Fruit fly (Drosophila melanogaster) whole organism, embryonic: Measurements from ENCODE around the gene CG1463.

ENCODE experiments used
- Abd-B ChIP-seq: fragments of 200-800 bp; sonication (Bioruptor generic); optimal IDR thresholded peaks from 2 replicates; lab custom pipeline; 2018; ENCODE audit warnings: missing biosample characterization, mild to moderate bottlenecking, missing genetic modification characterization, moderate library complexity
- CG10462 ChIP-seq: fragments of 200-800 bp; sonication (Bioruptor generic); optimal IDR thresholded peaks from 2 replicates; lab custom pipeline; 2016; ENCODE audit warnings: missing biosample characterization, missing genetic modification characterization
- CG13287 ChIP-seq: fragments of 200-800 bp; sonication (Bioruptor generic); IDR thresholded peaks from 2 replicates; pipeline ENCODE4 v1.3.6; 2022; ENCODE audit warnings: missing biosample characterization, missing genetic modification characterization; ENCODE audit not compliant: partially characterized antibody
- CG13424 ChIP-seq: fragments of 200-800 bp; sonication (Bioruptor generic); optimal IDR thresholded peaks from 2 replicates; lab custom pipeline; 2019; ENCODE audit warnings: missing biosample characterization, mild to moderate bottlenecking, missing genetic modification characterization, moderate library complexity
- CG15601 ChIP-seq: fragments of 200-800 bp; sonication (Bioruptor generic); optimal IDR thresholded peaks from 3 replicates; lab custom pipeline; 2019; ENCODE audit warnings: missing biosample characterization, mild to moderate bottlenecking, missing genetic modification characterization, moderate library complexity
- CG1647 ChIP-seq: fragments of 200-800 bp; sonication (Bioruptor generic); optimal IDR thresholded peaks from 3 replicates; lab custom pipeline; 2016; ENCODE audit warnings: missing biosample characterization, missing genetic modification characterization
- CG17829 ChIP-seq: fragments of 200-800 bp; optimal IDR thresholded peaks from 2 replicates; lab custom pipeline; 2019; ENCODE audit warnings: missing biosample characterization, mild to moderate bottlenecking, missing genetic modification characterization, moderate library complexity
- CG2129 ChIP-seq: fragments of 200-800 bp; sonication (Bioruptor generic); IDR thresholded peaks from 2 replicates; pipeline ENCODE4 v1.3.6; 2022; ENCODE audit warnings: missing biosample characterization, missing genetic modification characterization; ENCODE audit not compliant: partially characterized antibody
- CG30020 ChIP-seq: fragments of 200-800 bp; optimal IDR thresholded peaks from 2 replicates; lab custom pipeline; 2019; ENCODE audit warnings: missing biosample characterization, mild to moderate bottlenecking, missing genetic modification characterization, moderate library complexity
- CG31224 ChIP-seq: fragments of 200-800 bp; sonication (Bioruptor generic); IDR thresholded peaks from 2 replicates; pipeline ENCODE4 v1.3.6; 2022; ENCODE audit warnings: missing biosample characterization, missing genetic modification characterization
- CG31441 ChIP-seq: fragments of 200-800 bp; sonication (Bioruptor generic); IDR thresholded peaks from 2 replicates; pipeline ENCODE4 v1.3.6; 2022; ENCODE audit warnings: missing biosample characterization, missing genetic modification characterization
- CG4282 ChIP-seq: fragments of 200-800 bp; sonication (Bioruptor generic); optimal IDR thresholded peaks from 2 replicates; lab custom pipeline; 2016; ENCODE audit warnings: missing biosample characterization, missing genetic modification characterization
- CG4404 ChIP-seq: fragments of 200-800 bp; sonication (Bioruptor generic); IDR thresholded peaks from 2 replicates; pipeline ENCODE4 v1.3.6; 2022; ENCODE audit warnings: missing biosample characterization, missing genetic modification characterization
- CG6813 ChIP-seq: fragments of 200-800 bp; sonication (Bioruptor generic); optimal IDR thresholded peaks from 2 replicates; lab custom pipeline; 2017; ENCODE audit warnings: missing biosample characterization, missing genetic modification characterization, mild to moderate bottlenecking, moderate library complexity, missing genetic modification reagents
- CG7963 ChIP-seq: fragments of 200-800 bp; sonication (Bioruptor generic); IDR thresholded peaks from 3 replicates; pipeline ENCODE4 v1.3.6; 2022; ENCODE audit warnings: missing biosample characterization, missing genetic modification characterization; ENCODE audit not compliant: partially characterized antibody
- CG8388 ChIP-seq: fragments of 200-800 bp; sonication (Bioruptor generic); optimal IDR thresholded peaks from 2 replicates; lab custom pipeline; 2019; ENCODE audit warnings: missing biosample characterization, mild to moderate bottlenecking, missing genetic modification characterization, moderate library complexity
- CG8478 ChIP-seq: fragments of >200 bp; optimal IDR thresholded peaks from 2 replicates; lab custom pipeline; 2018
- CG9817 ChIP-seq: fragments of 200-800 bp; sonication (Bioruptor generic); optimal IDR thresholded peaks from 2 replicates; lab custom pipeline; 2018; ENCODE audit warnings: missing biosample characterization, mild to moderate bottlenecking, missing genetic modification characterization, moderate library complexity
- D ChIP-seq, 2 experiments: fragments of 200-800 bp in 1 of 2; fragments of >200 bp in 1 of 2; sonication (Bioruptor generic) in 1 of 2; optimal IDR thresholded peaks; 2 replicates in 1 of 2; 3 replicates in 1 of 2; lab custom pipeline; 2017; ENCODE audit warnings: mild to moderate bottlenecking in 1 of 2, missing biosample characterization in 1 of 2, missing genetic modification characterization in 1 of 2, missing genetic modification reagents in 1 of 2
- Dbx ChIP-seq: fragments of 200-800 bp; sonication (Bioruptor generic); IDR thresholded peaks from 3 replicates; pipeline ENCODE4 v1.3.6; 2022; ENCODE audit warnings: missing biosample characterization, missing genetic modification characterization
- Hr3 ChIP-seq: fragments of 200-800 bp; sonication (Bioruptor generic); optimal IDR thresholded peaks from 3 replicates; lab custom pipeline; 2016; ENCODE audit warnings: missing biosample characterization, missing genetic modification characterization
- Hsf ChIP-seq: fragments of 200-800 bp; sonication (Bioruptor generic); optimal IDR thresholded peaks from 3 replicates; lab custom pipeline; 2016; ENCODE audit warnings: missing biosample characterization, missing genetic modification characterization
- MESR4 ChIP-seq: fragments of 200-800 bp; sonication (Bioruptor generic); optimal IDR thresholded peaks from 2 replicates; lab custom pipeline; 2018; ENCODE audit warnings: missing biosample characterization, mild to moderate bottlenecking, missing genetic modification characterization, moderate library complexity
- Nf-YB ChIP-seq: fragments of 200-800 bp; sonication (Bioruptor generic); optimal IDR thresholded peaks from 3 replicates; lab custom pipeline; 2019; ENCODE audit warnings: missing biosample characterization, mild to moderate bottlenecking, missing genetic modification characterization, moderate library complexity
- Usf ChIP-seq: fragments of 200-800 bp; sonication (Bioruptor generic); optimal IDR thresholded peaks from 2 replicates; lab custom pipeline; 2017; ENCODE audit warnings: missing genotype, missing biosample characterization, missing genetic modification characterization
- Xbp1 ChIP-seq: fragments of 200-800 bp; sonication (Bioruptor generic); optimal IDR thresholded peaks from 3 replicates; lab custom pipeline; 2016; ENCODE audit warnings: missing biosample characterization, mild to moderate bottlenecking, missing genetic modification characterization
- bab2 ChIP-seq: fragments of 200-800 bp; sonication (Bioruptor generic); optimal IDR thresholded peaks from 2 replicates; lab custom pipeline; 2016; ENCODE audit warnings: missing biosample characterization, missing genetic modification characterization
- bigmax ChIP-seq: fragments of 200-800 bp; sonication (Bioruptor generic); optimal IDR thresholded peaks from 2 replicates; lab custom pipeline; 2018; ENCODE audit warnings: missing biosample characterization, mild to moderate bottlenecking, missing genetic modification characterization
- croc ChIP-seq: fragments of 200-800 bp; sonication (Bioruptor generic); conservative IDR thresholded peaks from 3 replicates; pipeline ENCODE4 v1.3.6; 2022; ENCODE audit warnings: missing biosample characterization, missing genetic modification characterization
- danr ChIP-seq: fragments of 200-800 bp; sonication (Bioruptor generic); IDR thresholded peaks from 2 replicates; pipeline ENCODE4 v1.3.6; 2022; ENCODE audit warnings: missing biosample characterization, missing genetic modification characterization
- dimm ChIP-seq: fragments of 200-800 bp; sonication (Bioruptor generic); IDR thresholded peaks from 2 replicates; pipeline ENCODE4 v1.3.6; 2022; ENCODE audit warnings: missing biosample characterization, missing genetic modification characterization
- esg ChIP-seq: fragments of 200-800 bp; sonication (Bioruptor generic); conservative IDR thresholded peaks from 2 replicates; pipeline ENCODE4 v1.3.6; 2022; ENCODE audit warnings: missing biosample characterization, missing genetic modification characterization
- hbn ChIP-seq: fragments of 200-800 bp; sonication (Bioruptor generic); IDR thresholded peaks from 2 replicates; pipeline ENCODE4 v1.3.6; 2022; ENCODE audit warnings: missing biosample characterization, missing genetic modification characterization; ENCODE audit not compliant: partially characterized antibody
- her ChIP-seq: fragments of 200-800 bp; sonication (Bioruptor generic); optimal IDR thresholded peaks from 2 replicates; lab custom pipeline; 2016; ENCODE audit warnings: missing biosample characterization, missing genetic modification characterization
- hkb ChIP-seq, 2 experiments: fragments of 200-800 bp in 1 of 2; fragments of >200 bp in 1 of 2; sonication (Bioruptor generic) in 1 of 2; IDR thresholded peaks in 1 of 2; optimal IDR thresholded peaks in 1 of 2; 2 replicates each; pipeline versions ENCODE4 v1.3.6 to Lab custom; 2017 to 2022; ENCODE audit warnings: missing biosample characterization in 1 of 2, missing genetic modification characterization in 1 of 2
- nerfin-1 ChIP-seq: fragments of 200-800 bp; sonication (Bioruptor generic); optimal IDR thresholded peaks from 3 replicates; lab custom pipeline; 2019; ENCODE audit warnings: missing biosample characterization, mild to moderate bottlenecking, missing genetic modification characterization, moderate library complexity
- oc ChIP-seq: fragments of 200-800 bp; sonication (Bioruptor generic); optimal IDR thresholded peaks from 2 replicates; lab custom pipeline; 2018; ENCODE audit warnings: missing biosample characterization, mild to moderate bottlenecking, missing genetic modification characterization, moderate library complexity
- otp ChIP-seq: fragments of 200-800 bp; sonication (Bioruptor generic); IDR thresholded peaks from 3 replicates; pipeline ENCODE4, ENCODE4 v1.3.6; 2022; ENCODE audit warnings: missing biosample characterization, missing genetic modification characterization
- row ChIP-seq: fragments of 200-800 bp; sonication (Bioruptor generic); IDR thresholded peaks from 3 replicates; pipeline ENCODE4 v1.3.6; 2022; ENCODE audit warnings: missing biosample characterization, missing genetic modification characterization
- schlank ChIP-seq: fragments of 200-800 bp; sonication (Bioruptor generic); optimal IDR thresholded peaks from 2 replicates; lab custom pipeline; 2018; ENCODE audit warnings: missing biosample characterization, mild to moderate bottlenecking, missing genetic modification characterization
- sisA ChIP-seq: fragments of 200-800 bp; sonication (Bioruptor generic); IDR thresholded peaks from 2 replicates; pipeline ENCODE4 v1.3.6; 2022; ENCODE audit warnings: missing biosample characterization, missing genetic modification characterization
- so ChIP-seq: fragments of 200-800 bp; sonication (Bioruptor generic); IDR thresholded peaks from 3 replicates; pipeline ENCODE4 v1.3.6; 2022; ENCODE audit warnings: missing biosample characterization, missing genetic modification characterization
- tio ChIP-seq: fragments of 200-800 bp; sonication (Bioruptor generic); optimal IDR thresholded peaks from 2 replicates; lab custom pipeline; 2017; ENCODE audit warnings: missing biosample characterization, missing genetic modification characterization, inconsistent platforms
- ttk ChIP-seq: fragments of 200-800 bp; sonication (Bioruptor generic); IDR thresholded peaks from 2 replicates; pipeline ENCODE4 v2.1.2; 2022; ENCODE audit warnings: missing biosample characterization, missing genetic modification characterization
- unpg ChIP-seq: fragments of 200-800 bp; sonication (Bioruptor generic); optimal IDR thresholded peaks from 3 replicates; lab custom pipeline; 2018; ENCODE audit warnings: missing biosample characterization, mild to moderate bottlenecking, missing genetic modification characterization, moderate library complexity
- vnd ChIP-seq: fragments of 200-800 bp; sonication (Bioruptor generic); IDR thresholded peaks from 3 replicates; pipeline ENCODE4 v1.3.6; 2022; ENCODE audit warnings: missing biosample characterization, missing genetic modification characterization; ENCODE audit not compliant: partially characterized antibody
- wor ChIP-seq: fragments of 200-800 bp; sonication (Bioruptor generic); IDR thresholded peaks from 2 replicates; pipeline ENCODE4 v1.3.6; 2022; ENCODE audit warnings: missing biosample characterization, missing genetic modification characterization
- zf30C ChIP-seq: fragments of 200-800 bp; sonication (Bioruptor generic); optimal IDR thresholded peaks from 3 replicates; lab custom pipeline; 2018; ENCODE audit warnings: missing biosample characterization, mild to moderate bottlenecking, missing genetic modification characterization

The CG1463 gene

DNA sequence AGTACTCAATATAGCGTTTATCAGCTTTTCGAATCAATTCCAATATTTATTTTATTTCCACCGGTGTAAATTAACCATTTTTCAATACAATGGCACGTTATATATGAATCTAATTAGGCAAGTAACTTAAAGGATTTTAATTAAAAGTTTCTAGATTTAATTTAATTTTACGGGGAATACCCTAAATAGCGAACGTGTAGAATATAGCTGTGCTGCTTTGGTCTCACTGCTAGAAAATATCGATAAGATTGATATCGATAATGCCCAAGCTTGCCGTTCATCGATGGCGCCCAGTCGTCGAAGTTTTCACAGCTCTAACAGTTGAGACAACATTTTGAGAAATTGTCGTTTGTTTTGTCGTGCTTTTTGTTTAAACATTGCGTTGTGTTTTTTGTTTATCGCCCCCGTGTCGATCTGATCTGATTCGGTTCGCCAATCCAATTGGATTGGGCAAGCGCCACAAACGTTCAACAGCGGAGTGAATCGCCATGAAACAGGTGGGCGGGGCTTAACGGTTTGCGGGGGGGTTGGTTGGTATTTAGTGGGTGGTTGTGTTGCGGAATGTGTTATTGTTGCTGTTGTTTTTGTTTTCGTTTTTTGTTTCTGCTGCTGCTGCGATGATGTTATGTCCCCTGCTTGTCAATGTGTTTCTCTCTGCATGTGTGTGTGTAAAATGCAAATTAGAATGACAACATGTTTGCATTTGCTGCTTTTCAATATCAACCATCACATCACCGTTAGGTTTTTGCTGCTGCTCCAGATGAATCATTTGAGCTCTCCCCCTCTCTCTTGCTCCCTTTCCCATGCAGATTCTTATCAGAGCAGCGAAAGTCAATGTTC lies 20.1 kb upstream of the CG1463 start, which contains the start of gene Tomosyn (continued):
- TF ChIP-seq Abd-B = peak; percentile 52
- TF ChIP-seq Hr3 (GFP tag; lab: Kevin White, UChicago) = peak; percentile 35
- TF ChIP-seq schlank (tag; lab: Kevin White, UChicago) = no peak
- no peak for TF ChIP-seq esg (GFP tag; lab: Robert Waterston, UW)
- peak; percentile 13 for TF ChIP-seq bab2 (GFP tag; lab: Kevin White, UChicago)
- TF ChIP-seq her (GFP tag; lab: Kevin White, UChicago) = peak; percentile 48
- peak; percentile 70 for TF ChIP-seq MESR4
- no peak for TF ChIP-seq CG6813
- peak; percentile 67 for TF ChIP-seq vnd
- no peak for TF ChIP-seq so (GFP tag; lab: Robert Waterston, UW)
- peak; percentile 96 for TF ChIP-seq nerfin-1 (tag; lab: Kevin White, UChicago)
- TF ChIP-seq zf30C = no peak
- no peak for TF ChIP-seq CG4404 (GFP tag; lab: Robert Waterston, UW)
- no peak for TF ChIP-seq CG10462 (GFP tag; lab: Kevin White, UChicago)
- peak; percentile 56 for TF ChIP-seq Xbp1 (GFP tag; lab: Kevin White, UChicago)
- no peak for TF ChIP-seq bigmax (GFP tag; lab: Kevin White, UChicago)
- no peak for TF ChIP-seq sisA (GFP tag; lab: Robert Waterston, UW)
- peak; percentile 77 for TF ChIP-seq row (GFP tag; lab: Robert Waterston, UW)
- TF ChIP-seq Hsf = peak; percentile 28
- no peak for TF ChIP-seq ttk (GFP tag; lab: Robert Waterston, UW)
- peak; percentile 37 for TF ChIP-seq Nf-YB (GFP tag; lab: Kevin White, UChicago)
- TF ChIP-seq unpg = peak; percentile 48
- TF ChIP-seq CG8478 (lab: Kevin White, UChicago) = no peak
- no peak for TF ChIP-seq D (optimal IDR thresholded peaks at IDR 0.05; lab: Kevin White, UChicago)
- no peak for TF ChIP-seq D (GFP tag; optimal IDR thresholded peaks at IDR 0.05; lab: Kevin White, UChicago)
- peak; percentile 14 for TF ChIP-seq CG30020 (tag; lab: Kevin White, UChicago)
- TF ChIP-seq CG17829 (tag; lab: Kevin White, UChicago) = peak; percentile 62
- no peak for TF ChIP-seq oc (tag; lab: Kevin White, UChicago)
- TF ChIP-seq CG13287 = peak; percentile 82
- TF ChIP-seq otp (GFP tag; lab: Robert Waterston, UW) = no peak
- peak; percentile 70 for TF ChIP-seq CG7963 (GFP tag; lab: Robert Waterston, UW)
- no peak for TF ChIP-seq dimm (GFP tag; lab: Robert Waterston, UW)
- no peak for TF ChIP-seq CG1647
- no peak; the same call in 2 of the 3 replicates for TF ChIP-seq croc (GFP tag; lab: Robert Waterston, UW)
- TF ChIP-seq CG8388 (GFP tag; lab: Kevin White, UChicago) = peak; percentile 40
- peak; percentile 28 for TF ChIP-seq CG9817 (tag; lab: Kevin White, UChicago)
- TF ChIP-seq CG31224 = no peak
- no peak for TF ChIP-seq tio (GFP tag; lab: Kevin White, UChicago)
- no peak for TF ChIP-seq hkb (optimal IDR thresholded peaks at IDR 0.05; lab: Kevin White, UChicago)
- peak; percentile 56 for TF ChIP-seq hkb (GFP tag; IDR thresholded peaks at IDR 0.05; lab: Robert Waterston, UW)
- peak; percentile 36 for TF ChIP-seq CG31441 (GFP tag; lab: Robert Waterston, UW)
- TF ChIP-seq CG4282 = no peak
- TF ChIP-seq Usf (GFP tag; lab: Kevin White, UChicago) = no peak
- TF ChIP-seq CG13424 = peak; percentile 49
- TF ChIP-seq CG2129 (GFP tag; lab: Robert Waterston, UW) = peak; percentile 33; the same call in 1 of the 2 replicates
- no peak for TF ChIP-seq CG15601
- no peak for TF ChIP-seq wor (GFP tag; lab: Robert Waterston, UW)
- TF ChIP-seq hbn (GFP tag; lab: Robert Waterston, UW) = peak; percentile 72
- TF ChIP-seq danr (GFP tag; lab: Robert Waterston, UW) = no peak
- no peak for TF ChIP-seq Dbx (GFP tag; lab: Robert Waterston, UW)
